In the genomic region with DNA sequence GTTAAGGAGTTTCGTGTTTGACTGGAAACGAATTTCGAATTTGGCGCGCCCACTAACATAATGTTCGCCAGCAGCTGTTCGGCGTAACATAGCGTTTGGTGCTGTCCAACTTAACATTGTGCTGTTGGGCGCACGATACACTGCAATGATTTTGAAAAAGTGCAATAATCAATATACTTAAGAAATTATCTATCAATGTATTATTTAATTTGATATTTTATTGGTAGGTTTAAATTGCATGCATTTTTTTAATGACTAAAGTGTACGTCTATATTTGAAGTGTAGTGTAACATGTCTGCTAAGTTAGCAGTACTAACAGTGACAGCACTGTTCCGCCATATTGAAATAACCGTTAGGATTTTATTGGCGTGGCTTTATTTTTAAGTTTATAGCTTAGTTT, we compare ENCODE assay signal across 2 fruit fly cellular contexts.
A peak's percentile ranks its signal among the peaks of the same experiment; 100 is the strongest.
TF ChIP-seq lines count a peak whose summit lies in the region.

A gene (plus strand): TSS at position 328 of the 400 bp plus-strand sequence.

TF ChIP-seq in whole organism, embryonic, 481 proteins besides CTCF, POLR2A, EP300 and RAD21 (continued from another document and continues in another):
- TF ChIP-seq dmrt11E (tag; optimal IDR thresholded peaks at IDR 0.05; lab: Kevin White, UChicago) (peak; percentile 69), CG3847 (GFP tag; IDR thresholded peaks at IDR 0.05; lab: Robert Waterston, UW) (peak; percentile 82), Bgb (GFP tag; IDR thresholded peaks at IDR 0.05; lab: Robert Waterston, UW; ENCODE audit: partially characterized antibody) (no peak), C15 (GFP tag; IDR thresholded peaks at IDR 0.05; lab: Robert Waterston, UW) (no peak), amos (GFP tag; IDR thresholded peaks at IDR 0.05; lab: Robert Waterston, UW; ENCODE audit: partially characterized antibody) (no peak), Hand (GFP tag; optimal IDR thresholded peaks at IDR 0.05; lab: Kevin White, UChicago) (no peak), onecut (GFP tag; IDR thresholded peaks at IDR 0.05; lab: Robert Waterston, UW) (peak; percentile 65), CG4282 (GFP tag; optimal IDR thresholded peaks at IDR 0.05; lab: Kevin White, UChicago) (no peak), ranshi (GFP tag; IDR thresholded peaks at IDR 0.05; lab: Robert Waterston, UW) (peak; percentile 91), CG6813 (GFP tag; optimal IDR thresholded peaks at IDR 0.05; lab: Kevin White, UChicago) (no peak), CG11560 (tag; IDR thresholded peaks at IDR 0.05; lab: Robert Waterston, UW) (peak; percentile 73), CG17568 (GFP tag; optimal IDR thresholded peaks at IDR 0.05; lab: Kevin White, UChicago) (no peak), ro (GFP tag; IDR thresholded peaks at IDR 0.05; lab: Robert Waterston, UW) (peak; percentile 77), Gug (GFP tag; IDR thresholded peaks at IDR 0.05; lab: Robert Waterston, UW) (peak; percentile 66; the same call in 3 of the 4 replicates), CG15073 (GFP tag; optimal IDR thresholded peaks at IDR 0.05; lab: Kevin White, UChicago) (no peak), ash1 (GFP tag; optimal IDR thresholded peaks at IDR 0.05; lab: Kevin White, UChicago) (no peak), zf30C (GFP tag; optimal IDR thresholded peaks at IDR 0.05; lab: Kevin White, UChicago) (peak; percentile 82), chif (GFP tag; optimal IDR thresholded peaks at IDR 0.05; lab: Kevin White, UChicago) (no peak), CG16779 (GFP tag; IDR thresholded peaks at IDR 0.05; lab: Robert Waterston, UW) (no peak), prd (optimal IDR thresholded peaks at IDR 0.05; lab: Kevin White, UChicago) (no peak), prd (GFP tag; IDR thresholded peaks at IDR 0.05; lab: Robert Waterston, UW) (peak; percentile 94), CG13424 (tag; optimal IDR thresholded peaks at IDR 0.05; lab: Kevin White, UChicago) (peak; percentile 74), CG17829 (tag; optimal IDR thresholded peaks at IDR 0.05; lab: Kevin White, UChicago) (peak; percentile 66), inv (GFP tag; IDR thresholded peaks at IDR 0.05; lab: Robert Waterston, UW; ENCODE audit: partially characterized antibody) (no peak), ken (GFP tag; IDR thresholded peaks at IDR 0.05; lab: Robert Waterston, UW) (peak; percentile 86), CG10565 (GFP tag; optimal IDR thresholded peaks at IDR 0.05; lab: Kevin White, UChicago) (no peak), sim (GFP tag; IDR thresholded peaks at IDR 0.05; lab: Robert Waterston, UW) (peak; percentile 67), peb (GFP tag; IDR thresholded peaks at IDR 0.05; lab: Robert Waterston, UW) (peak; percentile 85), Dip3 (GFP tag; optimal IDR thresholded peaks at IDR 0.05; lab: Kevin White, UChicago) (no peak), cad (GFP tag; optimal IDR thresholded peaks at IDR 0.05; lab: Kevin White, UChicago) (no peak), CG13123 (GFP tag; optimal IDR thresholded peaks at IDR 0.05; lab: Kevin White, UChicago) (no peak), Taf1 (GFP tag; IDR thresholded peaks at IDR 0.05; lab: Robert Waterston, UW) (peak; percentile 74), pan (optimal IDR thresholded peaks at IDR 0.05; lab: Kevin White, UChicago) (no peak), pan (GFP tag; optimal IDR thresholded peaks at IDR 0.05 in 1 of 2, IDR thresholded peaks at IDR 0.05 in 1 of 2) (peak in 1 of 2 experiments; percentile 95), Ptx1 (GFP tag; IDR thresholded peaks at IDR 0.05; lab: Robert Waterston, UW) (peak; percentile 96), CG18476 (GFP tag; optimal IDR thresholded peaks at IDR 0.05; lab: Kevin White, UChicago) (no peak), CG6689 (GFP tag; IDR thresholded peaks at IDR 0.05; lab: Robert Waterston, UW) (peak; percentile 97), Dp (GFP tag; optimal IDR thresholded peaks at IDR 0.05; lab: Kevin White, UChicago) (peak; percentile 69), tap (tag; optimal IDR thresholded peaks at IDR 0.05; lab: Kevin White, UChicago) (peak; percentile 39), sqz (GFP tag; optimal IDR thresholded peaks at IDR 0.05; lab: Kevin White, UChicago) (no peak), oc (tag; optimal IDR thresholded peaks at IDR 0.05; lab: Kevin White, UChicago) (peak; percentile 4), kni (GFP tag; optimal IDR thresholded peaks at IDR 0.05; lab: Kevin White, UChicago) (no peak), sc (optimal IDR thresholded peaks at IDR 0.05; lab: Kevin White, UChicago) (no peak), sc (GFP tag; optimal IDR thresholded peaks at IDR 0.05; lab: Kevin White, UChicago) (no peak), exex (tag; optimal IDR thresholded peaks at IDR 0.05; lab: Kevin White, UChicago) (no peak), pb (GFP tag; optimal IDR thresholded peaks at IDR 0.05; lab: Kevin White, UChicago) (no peak), croc (GFP tag; conservative IDR thresholded peaks at IDR 0.05; lab: Robert Waterston, UW) (peak; percentile 71), bcd (GFP tag; optimal IDR thresholded peaks at IDR 0.05; lab: Kevin White, UChicago) (peak; percentile 85), tx (GFP tag; optimal IDR thresholded peaks at IDR 0.05; lab: Kevin White, UChicago) (no peak), Spps (tag; optimal IDR thresholded peaks at IDR 0.05; lab: Kevin White, UChicago) (no peak), CG6765 (GFP tag; optimal IDR thresholded peaks at IDR 0.05; lab: Kevin White, UChicago) (no peak), mld (GFP tag; IDR thresholded peaks at IDR 0.05; lab: Robert Waterston, UW; ENCODE audit: partially characterized antibody) (no peak), Bteb2 (GFP tag; optimal IDR thresholded peaks at IDR 0.05; lab: Kevin White, UChicago) (no peak), dan (GFP tag; IDR thresholded peaks at IDR 0.05; lab: Robert Waterston, UW) (no peak; the same call in 1 of the 2 replicates), Awh (GFP tag; IDR thresholded peaks at IDR 0.05; lab: Robert Waterston, UW) (peak; percentile 88), CG7987 (GFP tag; optimal IDR thresholded peaks at IDR 0.05; lab: Kevin White, UChicago) (no peak), slbo (GFP tag; IDR thresholded peaks at IDR 0.05; lab: Robert Waterston, UW) (peak; percentile 94), Sox102F (GFP tag; optimal IDR thresholded peaks at IDR 0.05; lab: Kevin White, UChicago) (peak; percentile 76), CG6272 (GFP tag; IDR thresholded peaks at IDR 0.05; lab: Robert Waterston, UW) (peak; percentile 84), CG1529 (GFP tag; optimal IDR thresholded peaks at IDR 0.05; lab: Kevin White, UChicago) (peak; percentile 14), shn (GFP tag; optimal IDR thresholded peaks at IDR 0.05; lab: Kevin White, UChicago) (no peak), dysf (GFP tag; IDR thresholded peaks at IDR 0.05; lab: Robert Waterston, UW) (peak; percentile 93), Elba2 (GFP tag; optimal IDR thresholded peaks at IDR 0.05; lab: Kevin White, UChicago) (no peak), CG18011 (GFP tag; optimal IDR thresholded peaks at IDR 0.05; lab: Kevin White, UChicago) (no peak), usp (GFP tag; optimal IDR thresholded peaks at IDR 0.05; lab: Kevin White, UChicago) (no peak)

TF ChIP-seq in whole organism, prepupa, 60 proteins besides CTCF, POLR2A, EP300 and RAD21 (continued from another document):
- TF ChIP-seq fd85E (GFP tag; optimal IDR thresholded peaks at IDR 0.05; lab: Kevin White, UChicago) (no peak), CG15336 (GFP tag; IDR thresholded peaks at IDR 0.05; lab: Robert Waterston, UW) (peak; percentile 87), CG32006 (GFP tag; optimal IDR thresholded peaks at IDR 0.05; lab: Kevin White, UChicago) (peak; percentile 82), salr (GFP tag; optimal IDR thresholded peaks at IDR 0.05; lab: Kevin White, UChicago) (peak; percentile 34 to 53), dsx (GFP tag; optimal IDR thresholded peaks at IDR 0.05; lab: Kevin White, UChicago; ENCODE audit: poor library complexity, severe bottlenecking) (peak; percentile 70), Sox102F (GFP tag; optimal IDR thresholded peaks at IDR 0.05; lab: Kevin White, UChicago) (peak; percentile 16), CG11294 (GFP tag; IDR thresholded peaks at IDR 0.05; lab: Robert Waterston, UW) (peak; percentile 87), achi (GFP tag; optimal IDR thresholded peaks at IDR 0.05; lab: Kevin White, UChicago) (peak; percentile 72), net (GFP tag; optimal IDR thresholded peaks at IDR 0.05; lab: Kevin White, UChicago) (peak; percentile 43)
